Fruit fly (Drosophila melanogaster) whole organism, pupa: ENCODE results near the gene Rubicon.
A peak's percentile ranks its signal among the peaks of the same experiment; 100 is the strongest.

Experiments used
- CG10348 ChIP-seq: fragments of 200-800 bp; sonication (Bioruptor generic); IDR thresholded peaks from 2 replicates; pipeline ENCODE4 v1.3.6; 2022; ENCODE audit warnings: missing biosample characterization, missing genetic modification characterization
- CG12605 ChIP-seq: fragments of 200-800 bp; sonication (Bioruptor generic); IDR thresholded peaks from 2 replicates; pipeline ENCODE4 v1.3.6; 2022; ENCODE audit warnings: missing biosample characterization, missing genetic modification characterization
- CG13204 ChIP-seq: fragments of 200-800 bp; sonication (Bioruptor generic); optimal IDR thresholded peaks from 2 replicates; lab custom pipeline; 2018; ENCODE audit warnings: missing biosample characterization, mild to moderate bottlenecking, missing genetic modification characterization, moderate library complexity
- CG14655 ChIP-seq: fragments of 200-800 bp; sonication (Bioruptor generic); optimal IDR thresholded peaks from 3 replicates; lab custom pipeline; 2017; ENCODE audit warnings: mild to moderate bottlenecking, missing biosample characterization, missing genetic modification reagents, missing genetic modification characterization
- CG15710 ChIP-seq: fragments of 200-800 bp; sonication (Bioruptor generic); optimal IDR thresholded peaks from 2 replicates; lab custom pipeline; 2018; ENCODE audit warnings: missing biosample characterization, mild to moderate bottlenecking, missing genetic modification characterization, moderate library complexity
- CG17806 ChIP-seq: fragments of 200-800 bp; sonication (Bioruptor generic); optimal IDR thresholded peaks from 2 replicates; lab custom pipeline; 2018; ENCODE audit warnings: missing biosample characterization, mild to moderate bottlenecking, missing genetic modification characterization, moderate library complexity
- CG32121 ChIP-seq: fragments of 200-800 bp; sonication (Bioruptor generic); IDR thresholded peaks from 2 replicates; pipeline ENCODE4 v1.3.6; 2022; ENCODE audit warnings: missing biosample characterization, missing genetic modification characterization
- CG34367 ChIP-seq: fragments of 200-800 bp; sonication (Bioruptor generic); optimal IDR thresholded peaks from 2 replicates; lab custom pipeline; 2018; ENCODE audit warnings: missing biosample characterization, mild to moderate bottlenecking, missing genetic modification characterization
- CG4496 ChIP-seq: fragments of 200-800 bp; sonication (Bioruptor generic); IDR thresholded peaks from 3 replicates; pipeline ENCODE4 v1.3.6; 2022; ENCODE audit warnings: missing biosample characterization, missing genetic modification characterization
- CG8159 ChIP-seq: fragments of 200-800 bp; sonication (Bioruptor generic); optimal IDR thresholded peaks from 3 replicates; lab custom pipeline; 2018; ENCODE audit warnings: missing biosample characterization, mild to moderate bottlenecking, missing genetic modification characterization, moderate library complexity
- CG8301 ChIP-seq: fragments of 200-800 bp; sonication (Bioruptor generic); optimal IDR thresholded peaks from 2 replicates; lab custom pipeline; 2018; ENCODE audit warnings: missing biosample characterization, mild to moderate bottlenecking, missing genetic modification characterization
- CG9948 ChIP-seq: fragments of 200-800 bp; sonication (Bioruptor generic); optimal IDR thresholded peaks from 2 replicates; lab custom pipeline; 2018; ENCODE audit warnings: missing biosample characterization, mild to moderate bottlenecking, missing genetic modification characterization, moderate library complexity
- D1 ChIP-seq: fragments of 200-800 bp; sonication (Bioruptor generic); optimal IDR thresholded peaks from 2 replicates; lab custom pipeline; 2018; ENCODE audit warnings: missing biosample characterization, mild to moderate bottlenecking, missing genetic modification characterization, moderate library complexity
- EcR ChIP-seq: fragments of 200-800 bp; sonication (Bioruptor generic); optimal IDR thresholded peaks from 3 replicates; lab custom pipeline; 2019; ENCODE audit warnings: missing biosample characterization, missing genetic modification characterization, mild to moderate bottlenecking, moderate library complexity, missing genetic modification reagents
- Ets98B ChIP-seq: fragments of 200-800 bp; sonication (Bioruptor generic); IDR thresholded peaks from 2 replicates; pipeline ENCODE4 v1.3.6; 2022; ENCODE audit warnings: missing biosample characterization, missing genetic modification characterization
- Pif1A ChIP-seq: fragments of 200-800 bp; sonication (Bioruptor generic); optimal IDR thresholded peaks from 3 replicates; lab custom pipeline; 2016; ENCODE audit warnings: missing biosample characterization, missing genetic modification characterization
- Pif1B ChIP-seq: fragments of 200-800 bp; sonication (Bioruptor generic); optimal IDR thresholded peaks from 3 replicates; lab custom pipeline; 2016; ENCODE audit warnings: missing biosample characterization, missing genetic modification characterization
- Snoo ChIP-seq: fragments of 200-800 bp; sonication (Bioruptor generic); optimal IDR thresholded peaks from 3 replicates; lab custom pipeline; 2017; ENCODE audit warnings: missing biosample characterization, mild to moderate bottlenecking, missing genetic modification characterization, inconsistent platforms
- fd96Ca ChIP-seq: fragments of 200-800 bp; sonication (Bioruptor generic); IDR thresholded peaks from 3 replicates; pipeline ENCODE4 v1.3.6; 2022; ENCODE audit warnings: missing biosample characterization, missing genetic modification characterization
- gl ChIP-seq: fragments of 200-800 bp; sonication (Bioruptor generic); optimal IDR thresholded peaks from 2 replicates; lab custom pipeline; 2018; ENCODE audit warnings: missing biosample characterization, mild to moderate bottlenecking, missing genetic modification characterization
- rn ChIP-seq: fragments of 200-800 bp; sonication (Bioruptor generic); IDR thresholded peaks from 2 replicates; pipeline ENCODE4 v1.3.6; 2022; ENCODE audit warnings: missing biosample characterization, missing genetic modification characterization

Gene Rubicon

dm6 chrX:8714064-8715046 is 37.5 kb downstream of the Rubicon start, which contains the start of the genes CG2004 and CG1785:
Gene CG2004 (minus strand): TSS chrX:8714924.
Gene CG1785 (plus strand): TSS chrX:8714936.
- TF ChIP-seq CG15710 (tag; lab: Kevin White, UChicago) (peak; percentile 85), EcR (GFP tag; lab: Kevin White, UChicago) (peak; percentile 11), gl (tag; lab: Kevin White, UChicago) (peak; percentile 69), Snoo (tag; lab: Kevin White, UChicago) (peak; percentile 83), CG17806 (peak; percentile 82), rn (GFP tag; lab: Robert Waterston, UW) (peak; percentile 87), CG34367 (tag; lab: Kevin White, UChicago) (peak; percentile 73), CG8301 (tag; lab: Kevin White, UChicago) (peak; percentile 77), CG12605 (GFP tag; lab: Robert Waterston, UW) (peak; percentile 75), CG13204 (GFP tag; lab: Kevin White, UChicago) (no peak), CG32121 (peak; percentile 87), Pif1A (GFP tag; lab: Kevin White, UChicago) (peak; percentile 84), CG9948 (tag; lab: Kevin White, UChicago) (peak; percentile 79), CG4496 (GFP tag; lab: Robert Waterston, UW) (peak; percentile 94), CG8159 (tag; lab: Kevin White, UChicago) (peak; percentile 82), Ets98B (GFP tag; lab: Robert Waterston, UW) (peak; percentile 91), CG10348 (GFP tag; lab: Robert Waterston, UW) (peak; percentile 65), CG14655 (peak; percentile 35), D1 (tag; lab: Kevin White, UChicago) (no peak), Pif1B (GFP tag; lab: Kevin White, UChicago) (no peak), fd96Ca (GFP tag; lab: Robert Waterston, UW) (peak; percentile 96)
- TF ChIP-seq, all 21 proteins: peak for 18

- TF ChIP-seq CG9948 (tag; lab: Kevin White, UChicago), result no peak
- TF ChIP-seq CG15710 (tag; lab: Kevin White, UChicago), result peak; percentile 5
Observed at dm6 chrX:8720213-8720612, 43.4 kb downstream of the Rubicon start, which contains the start of gene CG1789. Gene CG1789 (plus strand): TSS chrX:8720520.

- no peak for TF ChIP-seq EcR (GFP tag; lab: Kevin White, UChicago)
- 0 out of 3 replicates have a peak, but pooled peaks have one; percentile 23 for TF ChIP-seq CG4496 (GFP tag; lab: Robert Waterston, UW)
- TF ChIP-seq Ets98B (GFP tag; lab: Robert Waterston, UW), result no peak
- TF ChIP-seq CG9948 (tag; lab: Kevin White, UChicago), result no peak
- TF ChIP-seq CG13204 (GFP tag; lab: Kevin White, UChicago), result no peak
- TF ChIP-seq CG17806, result no peak
- TF ChIP-seq Pif1A (GFP tag; lab: Kevin White, UChicago), result no peak
- TF ChIP-seq CG8159 (tag; lab: Kevin White, UChicago), result no peak
Observed at dm6 chrX:8721501-8721900, 44.6 kb downstream of the Rubicon start.

- TF ChIP-seq CG13204 (GFP tag; lab: Kevin White, UChicago) (no peak), CG32121 (no peak)
Observed at dm6 chrX:8723393-8723987, 46.6 kb downstream of the Rubicon start.

dm6 chrX:8724815-8725214 is 48.0 kb downstream of the Rubicon start:
- TF ChIP-seq CG14655, result no peak
- TF ChIP-seq D1 (tag; lab: Kevin White, UChicago), result no peak
- TF ChIP-seq Snoo (tag; lab: Kevin White, UChicago), result no peak
- no peak for TF ChIP-seq CG8159 (tag; lab: Kevin White, UChicago)
- TF ChIP-seq CG32121, result no peak
- no peak for TF ChIP-seq CG13204 (GFP tag; lab: Kevin White, UChicago)
- no peak for TF ChIP-seq CG4496 (GFP tag; lab: Robert Waterston, UW)
- no peak for TF ChIP-seq rn (GFP tag; lab: Robert Waterston, UW)
- TF ChIP-seq, all 21 proteins: peak for 0

dm6 chrX:8725238-8725637 is 48.4 kb downstream of the Rubicon start:
- no peak for TF ChIP-seq fd96Ca (GFP tag; lab: Robert Waterston, UW)
- no peak for TF ChIP-seq CG14655
- TF ChIP-seq CG12605 (GFP tag; lab: Robert Waterston, UW), result no peak
